Fruit fly (Drosophila melanogaster) S2 (cell line): ENCODE measurements around the gene CkIIalpha.

Source experiments
- CG8478 ChIP-seq: fragments of >200 bp; optimal IDR thresholded peaks from 2 replicates; lab custom pipeline; 2018
- CTCF ChIP-seq, 2 experiments: fragments of >200 bp; optimal IDR thresholded peaks; 2 replicates each; lab custom pipeline; 2018

dm6 chr3L:23099394-23099977 lies 2.6 kb downstream of the CkIIalpha start:
- TF ChIP-seq CTCF (optimal IDR thresholded peaks at IDR 0.05; lab: Kevin White, UChicago) (no peak), CG8478 (lab: Kevin White, UChicago) (no peak)
